Worm (Caenorhabditis elegans) whole organism, L4/young adult: ENCODE measurements around the gene gcy-13.

Experiments used
- W03F9.2 ChIP-seq: fragments of 150-350 bp; optimal IDR thresholded peaks from 2 replicates; lab custom pipeline; 2014; ENCODE audit warnings: missing biosample characterization, missing genetic modification characterization
- him-1 ChIP-seq: sonication (generic microtip); optimal IDR thresholded peaks from 2 replicates; lab custom pipeline; 2016; ENCODE audit warnings: missing genotype, missing genetic modification reagents, missing genetic modification characterization, missing compliant biosample characterization

DNA sequence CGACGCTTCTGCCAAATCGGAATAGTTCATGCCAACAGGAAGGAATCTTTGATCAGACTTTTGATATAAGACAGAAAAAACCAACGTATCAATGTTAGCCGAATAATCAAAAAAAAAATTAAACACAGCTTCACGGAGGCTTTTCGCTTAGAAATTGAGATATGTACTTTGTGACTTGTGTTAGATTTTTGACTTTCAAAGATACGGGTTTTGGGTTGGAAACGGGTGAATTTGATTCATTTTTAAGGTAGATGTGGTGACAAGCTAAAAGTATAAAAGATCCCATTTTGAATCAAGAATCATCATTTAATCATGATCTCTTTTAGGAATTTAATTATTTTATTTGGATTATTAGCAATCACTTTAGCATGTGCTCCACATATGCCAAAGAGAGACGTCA is 33.0 kb upstream of the gcy-13 start, which contains the start of gene K01D12.8:
- no peak for TF ChIP-seq him-1 (tag; lab: Kevin White, UChicago)
- no peak for TF ChIP-seq W03F9.2
